Fruit fly (Drosophila melanogaster) whole organism, wandering third instar larva: Measurements from ENCODE around the gene 5-HT2A.

Experiments
- Abd-B ChIP-seq: fragments of >200 bp; optimal IDR thresholded peaks from 2 replicates; lab custom pipeline; 2017; ENCODE audit warnings: missing biosample characterization, missing genetic modification characterization
- CG32264 ChIP-seq: fragments of 200-800 bp; sonication (Bioruptor generic); optimal IDR thresholded peaks from 2 replicates; lab custom pipeline; 2016; ENCODE audit warnings: missing biosample characterization, missing genetic modification characterization
- CG9705 ChIP-seq: fragments of 200-800 bp; sonication (Bioruptor generic); optimal IDR thresholded peaks from 2 replicates; lab custom pipeline; 2018; ENCODE audit warnings: missing biosample characterization, mild to moderate bottlenecking, missing genetic modification characterization
- Dif ChIP-seq: fragments of 200-275, 200-300 bp; sonication (Bioruptor generic); optimal IDR thresholded peaks from 2 replicates; lab custom pipeline; 2018; ENCODE audit warnings: missing biosample characterization, missing genetic modification characterization; ENCODE audit not compliant: partially characterized antibody
- GATAd ChIP-seq: sonication (Bioruptor generic); optimal IDR thresholded peaks from 2 replicates; lab custom pipeline; 2016; ENCODE audit warnings: missing biosample characterization, missing genetic modification characterization
- HLH106 ChIP-seq: fragments of 200-800 bp; optimal IDR thresholded peaks from 3 replicates; lab custom pipeline; 2019; ENCODE audit warnings: missing biosample characterization, mild to moderate bottlenecking, missing genetic modification characterization, moderate library complexity
- Hnf4 ChIP-seq: fragments of 200-800 bp; sonication (Bioruptor generic); optimal IDR thresholded peaks from 2 replicates; lab custom pipeline; 2016; ENCODE audit warnings: missing biosample characterization, mild to moderate bottlenecking, missing genetic modification characterization
- Hr78 ChIP-seq: fragments of >200 bp; optimal IDR thresholded peaks from 2 replicates; lab custom pipeline; 2017; ENCODE audit warnings: missing biosample characterization, missing genetic modification characterization
- Hr83 ChIP-seq: fragments of 200-300 bp; sonication (Bioruptor generic); optimal IDR thresholded peaks from 2 replicates; lab custom pipeline; 2016; ENCODE audit warnings: missing biosample characterization, mild to moderate bottlenecking, missing genetic modification characterization, moderate library complexity; ENCODE audit not compliant: poor library complexity, severe bottlenecking
- Jra ChIP-seq: sonication (Bioruptor generic); optimal IDR thresholded peaks from 2 replicates; lab custom pipeline; 2016; ENCODE audit warnings: missing biosample characterization, missing genetic modification characterization
- Mio ChIP-seq: sonication (Bioruptor generic); optimal IDR thresholded peaks from 2 replicates; lab custom pipeline; 2016; ENCODE audit warnings: missing biosample characterization, missing genetic modification characterization
- Myc ChIP-seq: fragments of >200 bp; optimal IDR thresholded peaks from 2 replicates; lab custom pipeline; 2017
- N ChIP-seq: fragments of >200 bp; optimal IDR thresholded peaks from 2 replicates; lab custom pipeline; 2018; ENCODE audit warnings: missing biosample characterization, missing external identifiers, missing genetic modification characterization
- OdsH ChIP-seq: fragments of 200-800 bp; sonication (Bioruptor generic); optimal IDR thresholded peaks from 2 replicates; lab custom pipeline; 2016; ENCODE audit warnings: missing biosample characterization, mild to moderate bottlenecking, missing genetic modification characterization
- Rel ChIP-seq, 2 experiments: fragments of 200-800 bp; sonication (Bioruptor generic) in 1 of 2; optimal IDR thresholded peaks; 2 replicates in 1 of 2; 3 replicates in 1 of 2; lab custom pipeline; 2016 to 2019; ENCODE audit warnings: mild to moderate bottlenecking in 2 of 2, missing biosample characterization in 2 of 2, missing genetic modification characterization in 2 of 2, moderate library complexity in 1 of 2
- Sp1 ChIP-seq: fragments of 200-800 bp; sonication (Bioruptor generic); optimal IDR thresholded peaks from 3 replicates; lab custom pipeline; 2019; ENCODE audit warnings: missing biosample characterization, mild to moderate bottlenecking, missing genetic modification characterization, moderate library complexity
- Vsx2 ChIP-seq: fragments of 200-300, 225-300 bp; sonication (Bioruptor generic); optimal IDR thresholded peaks from 2 replicates; lab custom pipeline; 2018; ENCODE audit warnings: missing biosample characterization, missing genetic modification characterization; ENCODE audit not compliant: partially characterized antibody
- br ChIP-seq: fragments of 200-800 bp; sonication (Bioruptor generic); optimal IDR thresholded peaks from 2 replicates; lab custom pipeline; 2016; ENCODE audit warnings: missing biosample characterization, missing genetic modification characterization
- brk ChIP-seq: fragments of 200-800 bp; sonication (Bioruptor generic); optimal IDR thresholded peaks from 2 replicates; lab custom pipeline; 2016; ENCODE audit warnings: missing biosample characterization, mild to moderate bottlenecking, missing genetic modification characterization
- dl ChIP-seq, 2 experiments: fragments of 175-275, 200-275 bp in 1 of 2; fragments of 200-275 bp in 1 of 2; sonication (Bioruptor generic); optimal IDR thresholded peaks; lab custom pipeline; 2018; ENCODE audit warnings: mild to moderate bottlenecking in 2 of 2, missing biosample characterization in 2 of 2, missing genetic modification characterization in 2 of 2, moderate library complexity in 2 of 2; ENCODE audit not compliant: partially characterized antibody in 2 of 2, insufficient read depth in 1 of 2
- dmrt93B ChIP-seq: fragments of 200-800 bp; sonication (Bioruptor generic); optimal IDR thresholded peaks from 2 replicates; lab custom pipeline; 2018; ENCODE audit warnings: missing biosample characterization, mild to moderate bottlenecking, missing genetic modification characterization
- dsf ChIP-seq: sonication (Bioruptor generic); optimal IDR thresholded peaks from 2 replicates; lab custom pipeline; 2016; ENCODE audit warnings: missing biosample characterization, missing genetic modification characterization, borderline replicate concordance
- ey ChIP-seq: fragments of 200-800 bp; sonication (Bioruptor generic); optimal IDR thresholded peaks from 2 replicates; lab custom pipeline; 2016; ENCODE audit warnings: missing biosample characterization, missing genetic modification characterization
- foxo ChIP-seq, 2 experiments: fragments of 200-800 bp; sonication (Bioruptor generic); optimal IDR thresholded peaks; 2 replicates in 1 of 2; 3 replicates in 1 of 2; lab custom pipeline; 2016 to 2017; ENCODE audit warnings: missing biosample characterization in 2 of 2, missing genetic modification characterization in 2 of 2
- fru ChIP-seq: fragments of 200-800 bp; sonication (Bioruptor generic); optimal IDR thresholded peaks from 3 replicates; lab custom pipeline; 2016; ENCODE audit warnings: missing biosample characterization, mild to moderate bottlenecking, missing genetic modification characterization
- h ChIP-seq: fragments of 200-800 bp; sonication (Bioruptor generic); optimal IDR thresholded peaks from 3 replicates; lab custom pipeline; 2016; ENCODE audit warnings: missing biosample characterization, mild to moderate bottlenecking, missing genetic modification characterization
- jim ChIP-seq: fragments of 175-275, 200-325 bp; sonication (Bioruptor generic); optimal IDR thresholded peaks from 2 replicates; lab custom pipeline; 2016; ENCODE audit warnings: missing biosample characterization, mild to moderate bottlenecking, missing genetic modification characterization
- lola ChIP-seq: fragments of >200 bp; optimal IDR thresholded peaks from 2 replicates; lab custom pipeline; 2017; ENCODE audit warnings: missing biosample characterization, missing genetic modification characterization
- pan ChIP-seq: fragments of >200 bp; optimal IDR thresholded peaks from 2 replicates; lab custom pipeline; 2017
- psq ChIP-seq: fragments of 200-800 bp; sonication (Bioruptor generic); optimal IDR thresholded peaks from 3 replicates; lab custom pipeline; 2017; ENCODE audit warnings: missing biosample characterization, mild to moderate bottlenecking, missing genetic modification characterization, moderate library complexity
- rgr ChIP-seq: fragments of 200-800 bp; sonication (Bioruptor generic); optimal IDR thresholded peaks from 3 replicates; lab custom pipeline; 2016; ENCODE audit warnings: missing biosample characterization, mild to moderate bottlenecking, missing genetic modification characterization
- sage ChIP-seq: fragments of 200-800 bp; sonication (Bioruptor generic); optimal IDR thresholded peaks from 2 replicates; lab custom pipeline; 2016; ENCODE audit warnings: missing biosample characterization, mild to moderate bottlenecking, missing genetic modification characterization
- tai ChIP-seq: sonication (Bioruptor generic); optimal IDR thresholded peaks from 2 replicates; lab custom pipeline; 2016; ENCODE audit warnings: missing biosample characterization, missing genetic modification characterization
- woc ChIP-seq: sonication (Bioruptor generic); optimal IDR thresholded peaks from 2 replicates; lab custom pipeline; 2016; ENCODE audit warnings: missing biosample characterization, mild to moderate bottlenecking, missing genetic modification characterization

The 5-HT2A gene

DNA sequence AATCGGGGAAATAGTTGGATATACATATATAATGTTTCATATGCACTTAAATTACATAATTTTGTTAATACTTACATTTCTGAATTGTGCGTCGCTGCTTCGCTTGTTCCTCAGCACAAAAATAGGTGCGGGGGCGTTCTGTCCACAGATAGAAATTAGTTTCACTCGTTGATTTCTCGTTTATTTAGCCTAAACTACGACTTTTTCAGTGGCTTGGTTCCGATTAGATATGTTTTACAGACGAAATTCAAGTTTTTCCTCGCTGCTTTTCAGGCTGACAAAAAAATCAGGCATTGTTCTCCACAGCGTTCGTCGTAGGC, 28.5 kb downstream of the 5-HT2A start:
- TF ChIP-seq Abd-B (GFP tag; lab: Kevin White, UChicago) (no peak), tai (GFP tag; lab: Kevin White, UChicago) (no peak), CG32264 (GFP tag; lab: Kevin White, UChicago) (no peak), woc (GFP tag; lab: Kevin White, UChicago) (no peak), GATAd (no peak), foxo (GFP tag; optimal IDR thresholded peaks at IDR 0.05; lab: Kevin White, UChicago) (no peak), HLH106 (tag; lab: Kevin White, UChicago) (no peak), Jra (GFP tag; lab: Kevin White, UChicago) (no peak), fru (GFP tag; lab: Kevin White, UChicago) (no peak), lola (GFP tag; lab: Kevin White, UChicago) (no peak), dmrt93B (GFP tag; lab: Kevin White, UChicago) (no peak), N (no peak), Dif (GFP tag; lab: Kevin White, UChicago) (no peak), pan (no peak)

DNA sequence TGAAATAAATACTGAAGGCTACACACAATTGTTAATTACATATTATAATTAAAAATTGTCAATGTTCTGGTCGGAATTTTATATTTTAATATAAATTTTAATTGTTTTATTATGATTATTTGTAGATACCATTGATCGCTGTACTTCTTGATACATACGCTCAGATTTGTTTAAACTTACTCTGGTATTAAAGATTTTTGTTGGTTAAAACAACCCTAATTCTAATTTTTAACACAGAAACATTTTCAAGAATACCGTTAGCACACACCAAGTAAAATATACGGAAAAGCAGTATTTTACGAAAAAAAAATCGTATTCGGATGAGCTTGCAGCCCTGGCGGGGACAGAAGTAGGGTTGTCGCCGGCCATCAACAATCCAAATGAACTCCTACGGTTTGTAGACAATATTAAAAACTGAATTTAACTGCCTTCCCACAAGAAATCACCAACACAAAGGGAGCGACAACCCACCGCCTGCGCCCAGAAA, 29.0 kb downstream of the 5-HT2A start, which contains the start of the genes CG9775, MED31 and slx1:
Gene CG9775 (minus strand): TSS at position 223 of the 487 bp plus-strand sequence.
Gene MED31 (plus strand): TSS at position 348 of the 487 bp plus-strand sequence.
Gene slx1 (plus strand): TSS at position 348 of the 487 bp plus-strand sequence.
- TF ChIP-seq Rel (GFP tag; optimal IDR thresholded peaks at IDR 0.05; lab: Kevin White, UChicago) (no peak), Rel (tag; optimal IDR thresholded peaks at IDR 0.05; lab: Kevin White, UChicago) (no peak), Dif (GFP tag; lab: Kevin White, UChicago) (no peak), Vsx2 (GFP tag; lab: Kevin White, UChicago) (no peak), woc (GFP tag; lab: Kevin White, UChicago) (peak; percentile 48), Hnf4 (GFP tag; lab: Kevin White, UChicago) (peak; percentile 25), CG32264 (GFP tag; lab: Kevin White, UChicago) (no peak), OdsH (GFP tag; lab: Kevin White, UChicago) (peak; percentile 64), h (peak; percentile 57), psq (GFP tag; lab: Kevin White, UChicago) (peak; percentile 65), rgr (peak; percentile 73), HLH106 (tag; lab: Kevin White, UChicago) (peak; percentile 81), ey (peak; percentile 25), dmrt93B (GFP tag; lab: Kevin White, UChicago) (no peak), GATAd (no peak), CG9705 (peak; percentile 13), Sp1 (peak; percentile 73), foxo (GFP tag; optimal IDR thresholded peaks at IDR 0.05; lab: Kevin White, UChicago) (peak in 1 of 2 experiments; percentile 78), fru (GFP tag; lab: Kevin White, UChicago) (peak; percentile 53), Abd-B (GFP tag; lab: Kevin White, UChicago) (no peak), Myc (lab: Kevin White, UChicago) (no peak)

DNA sequence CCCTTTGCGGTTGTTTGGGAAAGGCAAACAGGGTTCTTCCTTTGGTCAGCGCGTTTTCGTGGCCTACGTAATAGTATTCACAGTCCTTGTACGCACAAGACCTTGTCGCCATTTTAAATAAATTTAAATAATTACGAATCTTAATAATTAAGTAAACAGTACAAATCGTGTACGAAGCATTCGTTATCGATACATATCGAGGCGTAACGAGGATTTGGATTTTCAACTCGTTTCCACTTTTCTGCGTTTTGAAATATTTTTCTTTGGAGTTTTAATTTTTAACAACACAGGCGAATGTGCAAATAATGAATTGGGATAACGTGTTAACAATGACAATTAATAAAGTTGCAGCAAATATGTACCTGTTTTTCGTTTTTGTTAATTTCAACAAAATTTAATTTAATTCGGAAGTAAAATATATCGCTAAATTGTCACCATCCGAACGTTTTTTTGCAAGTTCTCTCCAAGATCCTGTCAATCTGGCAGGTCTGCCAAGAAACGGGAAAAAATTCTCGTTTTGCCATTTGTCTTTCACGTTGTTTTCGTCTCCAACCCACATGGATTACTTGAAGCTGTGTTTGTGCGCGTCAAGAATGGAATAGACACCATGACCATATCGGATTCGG, 32.9 kb downstream of the 5-HT2A start, which contains the start of the genes Dlip2 and rpk:
Gene Dlip2 (minus strand): TSS at position 199 of the 626 bp plus-strand sequence.
Gene rpk (plus strand): TSS at position 525 of the 626 bp plus-strand sequence.
- no peak for TF ChIP-seq Dif (GFP tag; lab: Kevin White, UChicago)
- peak; percentile 1 for TF ChIP-seq Jra (GFP tag; lab: Kevin White, UChicago)
- no peak for TF ChIP-seq Vsx2 (GFP tag; lab: Kevin White, UChicago)
- TF ChIP-seq br (GFP tag; lab: Kevin White, UChicago), result no peak
- peak; percentile 24 for TF ChIP-seq woc (GFP tag; lab: Kevin White, UChicago)

DNA sequence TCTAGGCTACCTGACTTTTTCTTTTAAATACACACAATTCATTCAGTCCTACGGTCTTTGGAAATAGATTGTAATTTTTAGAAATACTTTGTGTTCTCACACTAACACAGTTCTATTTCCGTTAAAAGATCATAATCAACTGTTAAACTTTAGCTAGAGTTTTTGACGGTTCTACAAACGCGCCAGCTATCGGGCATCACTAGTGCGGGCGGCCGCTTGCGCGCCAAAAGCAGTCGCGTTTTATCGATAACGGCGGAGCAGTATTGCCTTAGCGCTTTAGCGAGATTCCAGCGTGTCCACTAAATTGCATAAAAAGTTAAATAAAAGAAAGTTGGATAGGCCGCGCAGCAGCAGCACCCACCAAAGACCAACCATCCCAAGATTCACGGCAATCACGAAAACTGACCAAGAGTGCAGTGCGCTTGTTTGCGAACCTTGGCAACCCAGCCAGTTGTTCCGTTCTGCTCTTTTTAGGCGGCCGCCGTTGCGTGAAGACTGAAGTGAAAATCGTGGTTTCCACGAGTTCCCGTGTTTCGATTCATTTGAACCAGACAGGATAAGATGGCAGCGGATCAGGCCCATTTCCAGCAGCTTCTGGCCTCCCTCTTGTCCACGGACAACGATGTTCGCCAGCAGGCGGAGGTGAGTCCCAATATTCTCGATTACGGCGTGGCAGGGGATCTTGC, 36.6 kb downstream of the 5-HT2A start, which contains the start of gene Karybeta3:
Gene Karybeta3 (plus strand): TSS at position 51 of the 686 bp plus-strand sequence.
- TF ChIP-seq Hnf4 (GFP tag; lab: Kevin White, UChicago) (no peak), Mio (GFP tag; lab: Kevin White, UChicago) (no peak), N (no peak), Myc (lab: Kevin White, UChicago) (peak; percentile 88), woc (GFP tag; lab: Kevin White, UChicago) (peak; percentile 65), Abd-B (GFP tag; lab: Kevin White, UChicago) (no peak), CG32264 (GFP tag; lab: Kevin White, UChicago) (peak; percentile 39), brk (GFP tag; lab: Kevin White, UChicago) (no peak), Vsx2 (GFP tag; lab: Kevin White, UChicago) (no peak), foxo (GFP tag; optimal IDR thresholded peaks at IDR 0.05; lab: Kevin White, UChicago) (peak in 1 of 2 experiments; percentile 85), lola (GFP tag; lab: Kevin White, UChicago) (no peak), OdsH (GFP tag; lab: Kevin White, UChicago) (peak; percentile 79), sage (GFP tag; lab: Kevin White, UChicago) (no peak), dl (GFP tag; optimal IDR thresholded peaks at IDR 0.05; lab: Kevin White, UChicago; ENCODE audit: insufficient read depth in 1 of 2, partially characterized antibody in 2 of 2) (no peak), tai (GFP tag; lab: Kevin White, UChicago) (no peak), Dif (GFP tag; lab: Kevin White, UChicago) (no peak), CG9705 (peak; percentile 65), dmrt93B (GFP tag; lab: Kevin White, UChicago) (no peak), Rel (GFP tag; optimal IDR thresholded peaks at IDR 0.05; lab: Kevin White, UChicago) (no peak), Rel (tag; optimal IDR thresholded peaks at IDR 0.05; lab: Kevin White, UChicago) (peak; percentile 78), Sp1 (peak; percentile 76), psq (GFP tag; lab: Kevin White, UChicago) (no peak), Hr83 (GFP tag; lab: Kevin White, UChicago) (peak; percentile 80), pan (no peak), Hr78 (GFP tag; lab: Kevin White, UChicago) (no peak), GATAd (peak; percentile 62), ey (peak; percentile 80), dsf (GFP tag; lab: Kevin White, UChicago) (no peak), jim (no peak)
